Worm (Caenorhabditis elegans) whole organism, mixed stage, embryonic: Measurements from ENCODE around the gene npr-9.
A peak's percentile ranks its signal among the peaks of the same experiment; 100 is the strongest.

Experiments used
- M03D4.4 ChIP-seq: sonication (generic microtip); optimal IDR thresholded peaks from 2 replicates; lab custom pipeline; 2017; ENCODE audit warnings: mild to moderate bottlenecking, missing genetic modification characterization, missing compliant biosample characterization
- bed-3 ChIP-seq: fragments of 200-800 bp; sonication (Bioruptor generic); optimal IDR thresholded peaks from 3 replicates; lab custom pipeline; 2018; ENCODE audit warnings: mild to moderate bottlenecking, missing genetic modification characterization, moderate library complexity, missing compliant biosample characterization
- blmp-1 ChIP-seq: fragments of 150-350 bp; optimal IDR thresholded peaks from 2 replicates; lab custom pipeline; 2014; ENCODE audit warnings: missing biosample characterization, missing genetic modification characterization
- ceh-39 ChIP-seq: fragments of 150-350 bp; optimal IDR thresholded peaks from 2 replicates; lab custom pipeline; 2014; ENCODE audit warnings: missing biosample characterization, missing genetic modification characterization
- ceh-43 ChIP-seq: fragments of 200-800 bp; sonication (Bioruptor generic); optimal IDR thresholded peaks from 2 replicates; lab custom pipeline; 2018; ENCODE audit warnings: mild to moderate bottlenecking, missing genetic modification characterization, moderate library complexity, missing compliant biosample characterization
- ceh-83 ChIP-seq: fragments of 200-800 bp; sonication (Bioruptor generic); optimal IDR thresholded peaks from 2 replicates; lab custom pipeline; 2018; ENCODE audit warnings: mild to moderate bottlenecking, missing genetic modification characterization, missing compliant biosample characterization
- ces-1 ChIP-seq: fragments of 150-350 bp; optimal IDR thresholded peaks from 2 replicates; lab custom pipeline; 2014; ENCODE audit warnings: missing biosample characterization, missing genetic modification reagents, missing genetic modification characterization
- cnd-1 ChIP-seq: fragments of 200-800 bp; sonication (Bioruptor generic); optimal IDR thresholded peaks from 2 replicates; lab custom pipeline; 2018; ENCODE audit warnings: mild to moderate bottlenecking, missing genetic modification characterization, missing compliant biosample characterization
- drap-1 ChIP-seq: fragments of 200-800 bp; sonication (Bioruptor generic); optimal IDR thresholded peaks from 3 replicates; lab custom pipeline; 2018; ENCODE audit warnings: mild to moderate bottlenecking, missing genetic modification characterization, missing compliant biosample characterization
- elt-1 ChIP-seq: sonication (generic microtip); optimal IDR thresholded peaks from 2 replicates; lab custom pipeline; 2017; ENCODE audit warnings: missing genetic modification characterization, mild to moderate bottlenecking, missing compliant biosample characterization, antibody characterized with exemption, moderate library complexity, borderline replicate concordance; ENCODE audit not compliant: insufficient read depth
- elt-3 ChIP-seq: fragments of 150-350 bp; optimal IDR thresholded peaks from 2 replicates; lab custom pipeline; 2014; ENCODE audit warnings: missing biosample characterization, missing genetic modification characterization
- flh-1 ChIP-seq: fragments of 200-800 bp; sonication (Bioruptor generic); optimal IDR thresholded peaks from 2 replicates; lab custom pipeline; 2018; ENCODE audit warnings: mild to moderate bottlenecking, missing genetic modification characterization, moderate library complexity, missing compliant biosample characterization
- ham-2 ChIP-seq: fragments of 200-800 bp; sonication (Bioruptor generic); optimal IDR thresholded peaks from 2 replicates; lab custom pipeline; 2018; ENCODE audit warnings: mild to moderate bottlenecking, missing genetic modification characterization, missing compliant biosample characterization
- hlh-1 ChIP-seq: fragments of 150-350 bp; optimal IDR thresholded peaks from 2 replicates; lab custom pipeline; 2014; ENCODE audit warnings: missing biosample characterization, missing genetic modification reagents, missing genetic modification characterization
- lin-13 ChIP-seq: fragments of 150-350 bp; optimal IDR thresholded peaks from 2 replicates; lab custom pipeline; 2014; ENCODE audit warnings: missing biosample characterization, missing genetic modification characterization
- lin-32 ChIP-seq: fragments of 200-800 bp; sonication (Bioruptor generic); optimal IDR thresholded peaks from 2 replicates; lab custom pipeline; 2018; ENCODE audit warnings: mild to moderate bottlenecking, missing genetic modification characterization, missing compliant biosample characterization
- lsy-2 ChIP-seq: fragments of 150-350 bp; optimal IDR thresholded peaks from 2 replicates; lab custom pipeline; 2014; ENCODE audit warnings: missing biosample characterization, missing genetic modification characterization
- mab-5 ChIP-seq: fragments of 150-350 bp; optimal IDR thresholded peaks from 2 replicates; lab custom pipeline; 2014; ENCODE audit warnings: missing biosample characterization, missing genetic modification characterization
- mep-1 ChIP-seq: fragments of 150-350 bp; optimal IDR thresholded peaks from 2 replicates; lab custom pipeline; 2017; ENCODE audit warnings: missing biosample characterization, missing genetic modification reagents, missing genetic modification characterization, inconsistent platforms
- mls-2 ChIP-seq: sonication (generic microtip); optimal IDR thresholded peaks from 2 replicates; lab custom pipeline; 2016; ENCODE audit warnings: mild to moderate bottlenecking, missing genetic modification characterization, moderate library complexity, missing compliant biosample characterization
- nhr-12 ChIP-seq: fragments of 150-350 bp; optimal IDR thresholded peaks from 2 replicates; lab custom pipeline; 2014; ENCODE audit warnings: missing biosample characterization, missing genetic modification characterization
- nhr-2 ChIP-seq: fragments of 150-350 bp; optimal IDR thresholded peaks from 2 replicates; lab custom pipeline; 2014; ENCODE audit warnings: missing biosample characterization, missing genetic modification characterization
- nhr-237 ChIP-seq: fragments of 150-350 bp; optimal IDR thresholded peaks from 2 replicates; lab custom pipeline; 2014; ENCODE audit warnings: missing biosample characterization, missing genetic modification characterization
- nhr-28 ChIP-seq: fragments of 150-350 bp; optimal IDR thresholded peaks from 2 replicates; lab custom pipeline; 2014; ENCODE audit warnings: missing biosample characterization, missing genetic modification characterization
- nhr-76 ChIP-seq: sonication (generic microtip); optimal IDR thresholded peaks from 2 replicates; lab custom pipeline; 2017; ENCODE audit warnings: missing biosample characterization, missing genetic modification characterization
- pha-4 ChIP-seq: fragments of 150-350 bp; optimal IDR thresholded peaks from 2 replicates; lab custom pipeline; 2018; ENCODE audit warnings: missing biosample characterization, missing genetic modification reagents, missing genetic modification characterization
- sem-2 ChIP-seq: fragments of 200-800 bp; sonication (Bioruptor generic); optimal IDR thresholded peaks from 2 replicates; lab custom pipeline; 2018; ENCODE audit warnings: mild to moderate bottlenecking, missing genetic modification characterization, missing compliant biosample characterization
- snpc-4 ChIP-seq: fragments of 150-350 bp; optimal IDR thresholded peaks from 2 replicates; lab custom pipeline; 2014; ENCODE audit warnings: missing biosample characterization, missing genetic modification characterization
- sptf-1 ChIP-seq: sonication (generic microtip); optimal IDR thresholded peaks from 2 replicates; lab custom pipeline; 2017; ENCODE audit warnings: mild to moderate bottlenecking, missing genetic modification characterization, moderate library complexity, missing compliant biosample characterization
- tbx-8 ChIP-seq: fragments of 200-800 bp; sonication (Bioruptor generic); optimal IDR thresholded peaks from 2 replicates; lab custom pipeline; 2018; ENCODE audit warnings: mild to moderate bottlenecking, missing genetic modification characterization, moderate library complexity, missing compliant biosample characterization
- unc-120 ChIP-seq: sonication (generic microtip); optimal IDR thresholded peaks from 2 replicates; lab custom pipeline; 2017; ENCODE audit warnings: missing genetic modification characterization, missing compliant biosample characterization; ENCODE audit not compliant: poor library complexity, severe bottlenecking
- unc-39 ChIP-seq: fragments of 150-350 bp; optimal IDR thresholded peaks from 2 replicates; lab custom pipeline; 2014; ENCODE audit warnings: missing biosample characterization, missing genetic modification characterization
- unc-62 ChIP-seq: fragments of 150-350 bp; optimal IDR thresholded peaks from 2 replicates; lab custom pipeline; 2014; ENCODE audit warnings: missing biosample characterization, missing genetic modification reagents, missing genetic modification characterization
- zip-8 ChIP-seq: fragments of 150-350 bp; optimal IDR thresholded peaks from 2 replicates; lab custom pipeline; 2014; ENCODE audit warnings: missing biosample characterization, missing genetic modification characterization
- ztf-11 ChIP-seq: fragments of 150-350 bp; optimal IDR thresholded peaks from 2 replicates; lab custom pipeline; 2014; ENCODE audit warnings: missing biosample characterization, missing genetic modification characterization

The npr-9 gene

DNA sequence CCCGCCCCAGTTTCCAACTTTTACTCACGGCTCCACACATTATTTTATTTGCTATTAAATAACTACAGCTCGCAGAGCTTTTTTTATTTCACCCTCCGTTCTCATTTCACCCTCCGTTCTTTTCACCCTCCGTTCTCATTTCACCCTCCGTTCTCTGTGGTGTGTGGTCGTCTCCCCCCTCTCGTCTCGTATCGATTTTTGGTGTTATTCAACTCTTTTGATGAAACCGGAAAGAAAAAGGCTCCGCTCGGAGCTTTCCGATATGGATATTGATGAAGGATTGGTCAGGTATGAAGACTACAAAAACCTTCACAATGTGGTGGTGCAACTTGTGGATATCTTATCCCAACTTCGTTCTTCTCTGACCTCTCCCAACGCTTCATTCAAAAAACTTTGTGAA lies 39.0 kb upstream of the npr-9 start:
- TF ChIP-seq zip-8 (no peak), unc-39 (no peak), mab-5 (tag; lab: Kevin White, UChicago) (no peak), ces-1 (GFP tag; lab: Kevin White, UChicago) (no peak), hlh-1 (tag; lab: Kevin White, UChicago) (no peak), flh-1 (GFP tag; lab: Kevin White, UChicago) (no peak), unc-62 (GFP tag; lab: Kevin White, UChicago) (no peak), pha-4 (tag; lab: Kevin White, UChicago) (no peak), ztf-11 (tag; lab: Kevin White, UChicago) (no peak), nhr-76 (tag; lab: Kevin White, UChicago) (no peak), ham-2 (no peak), mep-1 (tag; lab: Kevin White, UChicago) (no peak), sptf-1 (tag; lab: Kevin White, UChicago) (no peak), nhr-237 (no peak)

DNA sequence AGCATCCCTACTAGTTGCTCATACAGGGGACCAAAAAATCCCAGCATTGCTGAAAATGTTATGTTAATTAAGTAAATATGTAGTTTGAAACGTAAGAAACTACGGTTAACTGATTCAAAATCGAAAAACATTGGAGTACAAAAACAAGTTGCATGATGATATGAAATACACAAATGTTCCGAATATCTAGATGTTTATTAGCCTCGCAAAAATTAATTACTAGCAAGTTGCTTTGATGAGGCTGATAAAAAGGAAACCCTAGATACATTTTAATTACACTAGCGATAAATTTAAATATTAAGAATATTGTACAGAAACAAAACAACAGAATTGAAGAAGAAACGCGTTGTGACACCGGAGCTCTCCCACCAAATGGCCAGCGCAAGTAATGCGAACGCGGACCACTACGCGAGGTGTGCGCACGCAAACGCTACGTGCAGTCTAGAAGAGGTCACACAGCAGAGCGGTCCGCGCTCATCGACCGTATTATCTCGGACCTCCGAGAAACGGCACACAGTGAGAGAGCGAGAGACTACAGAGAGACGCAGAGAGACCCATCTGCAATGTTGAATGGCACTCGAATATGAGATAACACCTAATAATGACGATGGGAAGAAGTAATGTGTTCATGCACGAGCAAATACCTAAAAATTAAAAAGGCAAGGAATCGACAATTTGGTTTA lies 32.7 kb upstream of the npr-9 start, which contains the start of gene inx-2:
TSS of gene inx-2 (minus strand) at position 51 of the 683 bp plus-strand sequence.
- no peak for TF ChIP-seq elt-3 (tag; lab: Kevin White, UChicago)
- peak; percentile 39 for TF ChIP-seq mls-2 (tag; lab: Kevin White, UChicago)
- no peak for TF ChIP-seq sem-2
- no peak for TF ChIP-seq unc-62 (GFP tag; lab: Kevin White, UChicago)
- TF ChIP-seq ztf-11 (tag; lab: Kevin White, UChicago) = peak; percentile 10
- no peak for TF ChIP-seq nhr-76 (tag; lab: Kevin White, UChicago)
- no peak for TF ChIP-seq hlh-1 (tag; lab: Kevin White, UChicago)
- peak; percentile 12 for TF ChIP-seq mep-1 (tag; lab: Kevin White, UChicago)
- no peak for TF ChIP-seq elt-1 (tag; lab: Kevin White, UChicago)
- no peak for TF ChIP-seq lin-32 (GFP tag; lab: Kevin White, UChicago)
- peak; percentile 26 for TF ChIP-seq cnd-1
- peak; percentile 48 for TF ChIP-seq ceh-39
- TF ChIP-seq nhr-2 (tag; lab: Kevin White, UChicago) = peak; percentile 78
- no peak for TF ChIP-seq nhr-237

DNA sequence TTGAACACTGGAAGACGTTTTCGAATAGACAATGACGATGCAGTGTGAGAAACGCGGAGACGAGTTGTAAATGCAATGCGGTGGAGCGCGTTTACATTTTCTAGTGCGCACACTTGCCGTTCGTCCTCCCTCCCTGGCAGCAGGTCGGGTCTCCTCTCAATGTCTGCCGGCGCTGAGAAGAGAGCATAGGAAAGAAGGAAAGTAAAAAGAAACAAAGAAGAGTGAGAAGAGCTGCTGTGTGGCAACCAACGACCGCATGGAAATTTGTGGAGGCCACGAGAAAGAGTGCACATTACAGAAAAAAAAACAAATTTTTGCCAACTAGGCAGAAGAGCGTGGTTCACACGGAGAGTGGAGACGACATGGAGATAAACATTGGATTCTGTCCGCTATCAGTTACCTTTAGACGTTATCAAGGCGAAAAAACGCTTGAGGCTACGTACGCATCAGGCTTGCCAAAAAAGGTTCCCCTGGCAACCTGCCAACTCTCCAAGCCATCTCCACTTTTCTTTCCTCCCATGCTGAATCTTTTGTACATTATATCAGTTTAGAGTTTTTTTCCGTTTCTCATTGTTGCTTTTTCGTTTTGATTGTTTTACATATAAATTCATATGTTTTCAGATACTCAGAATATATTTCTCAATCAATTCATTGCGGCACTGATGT lies 29.7 kb upstream of the npr-9 start, which contains the start of the genes snrp-40.1 and F08G12.3:
TSS of gene snrp-40.1 (minus strand) at position 143 of the 666 bp plus-strand sequence.
TSS of gene F08G12.3 (plus strand) at position 616 of the 666 bp plus-strand sequence.
- TF ChIP-seq zip-8 (no peak), lin-32 (GFP tag; lab: Kevin White, UChicago) (no peak), hlh-1 (tag; lab: Kevin White, UChicago) (peak; percentile 73), mep-1 (tag; lab: Kevin White, UChicago) (peak; percentile 35), tbx-8 (no peak), blmp-1 (tag; lab: Kevin White, UChicago) (no peak), nhr-237 (no peak), elt-1 (tag; lab: Kevin White, UChicago) (no peak), unc-62 (GFP tag; lab: Kevin White, UChicago) (peak; percentile 13), pha-4 (tag; lab: Kevin White, UChicago) (peak; percentile 52), snpc-4 (tag; lab: Kevin White, UChicago) (no peak), ham-2 (no peak), nhr-2 (tag; lab: Kevin White, UChicago) (no peak), lin-13 (no peak), lsy-2 (peak; percentile 48), mab-5 (tag; lab: Kevin White, UChicago) (no peak), unc-39 (peak; percentile 15), ztf-11 (tag; lab: Kevin White, UChicago) (peak; percentile 49), elt-3 (tag; lab: Kevin White, UChicago) (no peak), nhr-76 (tag; lab: Kevin White, UChicago) (no peak), sem-2 (no peak), unc-120 (tag; lab: Kevin White, UChicago) (peak; percentile 15), ces-1 (GFP tag; lab: Kevin White, UChicago) (peak; percentile 46), ceh-43 (no peak), nhr-12 (tag; lab: Kevin White, UChicago) (no peak), sptf-1 (tag; lab: Kevin White, UChicago) (peak; percentile 66), flh-1 (GFP tag; lab: Kevin White, UChicago) (no peak), mls-2 (tag; lab: Kevin White, UChicago) (peak; percentile 48), ceh-83 (GFP tag; lab: Kevin White, UChicago) (no peak), nhr-28 (no peak), bed-3 (no peak), drap-1 (GFP tag; lab: Kevin White, UChicago) (peak; percentile 56), M03D4.4 (peak; percentile 72), cnd-1 (peak; percentile 29), ceh-39 (no peak)
- TF ChIP-seq, all 35 proteins: peak for 14
